Worm (Caenorhabditis elegans) whole organism, late embryonic: ENCODE data around the gene ace-3.

Source experiments
- C08G9.2 ChIP-seq: sonication (generic microtip); optimal IDR thresholded peaks from 2 replicates; lab custom pipeline; 2016; ENCODE audit warnings: mild to moderate bottlenecking, missing genetic modification characterization, moderate library complexity, missing compliant biosample characterization
- C38D4.7 ChIP-seq: fragments of 200-800 bp; sonication (Bioruptor generic); optimal IDR thresholded peaks from 2 replicates; lab custom pipeline; 2018; ENCODE audit warnings: mild to moderate bottlenecking, missing genetic modification characterization, moderate library complexity, missing compliant biosample characterization
- F13H6.1 ChIP-seq: sonication (generic microtip); optimal IDR thresholded peaks from 2 replicates; lab custom pipeline; 2016; ENCODE audit warnings: missing genetic modification characterization, missing compliant biosample characterization
- K09A11.1 ChIP-seq: sonication (generic microtip); optimal IDR thresholded peaks from 2 replicates; lab custom pipeline; 2017; ENCODE audit warnings: antibody characterized with exemption, mild to moderate bottlenecking, missing genetic modification characterization, missing compliant biosample characterization; ENCODE audit not compliant: insufficient read depth
- T23F11.4 ChIP-seq: fragments of 200-800 bp; sonication (Bioruptor generic); optimal IDR thresholded peaks from 2 replicates; lab custom pipeline; 2018; ENCODE audit warnings: mild to moderate bottlenecking, missing genetic modification characterization, missing compliant biosample characterization
- Y22D7AL.16 ChIP-seq: sonication (generic microtip); optimal IDR thresholded peaks from 2 replicates; lab custom pipeline; 2016; ENCODE audit warnings: missing genetic modification characterization, missing compliant biosample characterization
- ama-1 ChIP-seq: fragments of 150-350 bp; optimal IDR thresholded peaks from 2 replicates; lab custom pipeline; 2014
- ceh-14 ChIP-seq: sonication (generic microtip); optimal IDR thresholded peaks from 2 replicates; lab custom pipeline; 2016; ENCODE audit warnings: missing genotype, missing genetic modification characterization, missing compliant biosample characterization
- ceh-2 ChIP-seq: sonication (generic microtip); optimal IDR thresholded peaks from 2 replicates; lab custom pipeline; 2016; ENCODE audit warnings: missing genotype, missing genetic modification characterization, missing compliant biosample characterization
- ceh-22 ChIP-seq: sonication (generic microtip); optimal IDR thresholded peaks from 2 replicates; lab custom pipeline; 2017; ENCODE audit warnings: missing biosample characterization, missing genetic modification characterization
- ceh-24 ChIP-seq: sonication (generic microtip); optimal IDR thresholded peaks from 2 replicates; lab custom pipeline; 2016; ENCODE audit warnings: mild to moderate bottlenecking, missing genetic modification characterization, missing compliant biosample characterization
- ceh-30 ChIP-seq: fragments of 150-350 bp; optimal IDR thresholded peaks from 2 replicates; lab custom pipeline; 2014; ENCODE audit warnings: missing biosample characterization, missing genetic modification characterization
- ceh-31 ChIP-seq: sonication (generic microtip); optimal IDR thresholded peaks from 2 replicates; lab custom pipeline; 2016; ENCODE audit warnings: missing genetic modification characterization, missing compliant biosample characterization
- ceh-34 ChIP-seq: sonication (generic microtip); optimal IDR thresholded peaks from 2 replicates; lab custom pipeline; 2016; ENCODE audit warnings: mild to moderate bottlenecking, missing genetic modification characterization, missing compliant biosample characterization
- ceh-45 ChIP-seq: fragments of 200-800 bp; sonication (Bioruptor generic); IDR thresholded peaks from 2 replicates; pipeline ENCODE4 v1.3.6; 2022; ENCODE audit warnings: missing genetic modification reagents, missing genetic modification characterization, missing compliant biosample characterization
- ceh-48 ChIP-seq: sonication (generic microtip); optimal IDR thresholded peaks from 2 replicates; lab custom pipeline; 2016; ENCODE audit warnings: missing genetic modification characterization, inconsistent platforms, missing compliant biosample characterization
- ceh-9 ChIP-seq: sonication (generic microtip); optimal IDR thresholded peaks from 2 replicates; lab custom pipeline; 2016; ENCODE audit warnings: mild to moderate bottlenecking, missing genetic modification characterization, inconsistent platforms, missing compliant biosample characterization
- che-1 ChIP-seq: sonication (generic microtip); optimal IDR thresholded peaks from 2 replicates; lab custom pipeline; 2016; ENCODE audit warnings: mild to moderate bottlenecking, missing genetic modification characterization, missing compliant biosample characterization
- dmd-4 ChIP-seq: sonication (generic microtip); optimal IDR thresholded peaks from 2 replicates; lab custom pipeline; 2016; ENCODE audit warnings: borderline replicate concordance, missing genetic modification characterization, missing compliant biosample characterization
- elt-2 ChIP-seq: sonication (generic microtip); optimal IDR thresholded peaks from 2 replicates; lab custom pipeline; 2016; ENCODE audit warnings: missing genetic modification reagents, missing genetic modification characterization, missing compliant biosample characterization
- elt-4 ChIP-seq: sonication (generic microtip); optimal IDR thresholded peaks from 2 replicates; lab custom pipeline; 2016; ENCODE audit warnings: missing genetic modification characterization, missing compliant biosample characterization
- ets-4 ChIP-seq: sonication (generic microtip); optimal IDR thresholded peaks from 2 replicates; lab custom pipeline; 2016; ENCODE audit warnings: missing genetic modification characterization, missing compliant biosample characterization
- fax-1 ChIP-seq: sonication (generic microtip); optimal IDR thresholded peaks from 2 replicates; lab custom pipeline; 2016; ENCODE audit warnings: missing genotype, missing genetic modification characterization, missing compliant biosample characterization
- fkh-10 ChIP-seq: fragments of 150-350 bp; optimal IDR thresholded peaks from 2 replicates; lab custom pipeline; 2014; ENCODE audit warnings: missing biosample characterization, missing genetic modification reagents, missing genetic modification characterization
- fkh-6 ChIP-seq: sonication (generic microtip); optimal IDR thresholded peaks from 2 replicates; lab custom pipeline; 2016; ENCODE audit warnings: missing genetic modification characterization, missing compliant biosample characterization
- gmeb-2 ChIP-seq: sonication (generic microtip); optimal IDR thresholded peaks from 2 replicates; lab custom pipeline; 2016; ENCODE audit warnings: missing genetic modification characterization, inconsistent platforms, missing compliant biosample characterization
- hlh-13 ChIP-seq: fragments of 200-800 bp; sonication (Bioruptor generic); optimal IDR thresholded peaks from 2 replicates; lab custom pipeline; 2018; ENCODE audit warnings: mild to moderate bottlenecking, missing genetic modification characterization, missing compliant biosample characterization
- hlh-15 ChIP-seq: sonication (generic microtip); optimal IDR thresholded peaks from 2 replicates; lab custom pipeline; 2016; ENCODE audit warnings: missing genetic modification characterization, missing compliant biosample characterization
- hlh-30 ChIP-seq: sonication (generic microtip); optimal IDR thresholded peaks from 2 replicates; lab custom pipeline; 2017; ENCODE audit warnings: antibody characterized with exemption, missing genetic modification characterization, missing compliant biosample characterization; ENCODE audit not compliant: insufficient read depth
- hlh-6 ChIP-seq: sonication (generic microtip); optimal IDR thresholded peaks from 2 replicates; lab custom pipeline; 2016; ENCODE audit warnings: missing genotype, missing genetic modification characterization, missing compliant biosample characterization
- hlh-8 ChIP-seq: sonication (generic microtip); optimal IDR thresholded peaks from 2 replicates; lab custom pipeline; 2016; ENCODE audit warnings: missing genotype, missing genetic modification characterization, missing compliant biosample characterization
- lin-11 ChIP-seq: fragments of 200-800 bp; sonication (Bioruptor generic); optimal IDR thresholded peaks from 2 replicates; lab custom pipeline; 2018; ENCODE audit warnings: mild to moderate bottlenecking, missing genetic modification characterization, missing compliant biosample characterization
- madf-2 ChIP-seq: sonication (generic microtip); optimal IDR thresholded peaks from 2 replicates; lab custom pipeline; 2017; ENCODE audit warnings: missing genetic modification characterization, missing compliant biosample characterization
- mec-3 ChIP-seq: sonication (generic microtip); optimal IDR thresholded peaks from 2 replicates; lab custom pipeline; 2016; ENCODE audit warnings: borderline replicate concordance, missing genetic modification characterization, missing compliant biosample characterization
- nfya-1 ChIP-seq: sonication (generic microtip); optimal IDR thresholded peaks from 2 replicates; lab custom pipeline; 2017; ENCODE audit warnings: missing genetic modification characterization, mild to moderate bottlenecking, missing compliant biosample characterization, antibody characterized with exemption, moderate library complexity
- nhr-11 ChIP-seq: fragments of 150-350 bp; optimal IDR thresholded peaks from 2 replicates; lab custom pipeline; 2014; ENCODE audit warnings: missing biosample characterization, missing genetic modification characterization
- nhr-232 ChIP-seq: sonication (generic microtip); optimal IDR thresholded peaks from 2 replicates; lab custom pipeline; 2016; ENCODE audit warnings: missing genetic modification characterization, missing compliant biosample characterization
- pag-3 ChIP-seq: sonication (generic microtip); optimal IDR thresholded peaks from 2 replicates; lab custom pipeline; 2016; ENCODE audit warnings: missing compliant biosample characterization, missing genetic modification characterization, borderline replicate concordance
- pat-9 ChIP-seq: fragments of 200-800 bp; sonication (Bioruptor generic); optimal IDR thresholded peaks from 2 replicates; lab custom pipeline; 2018; ENCODE audit warnings: mild to moderate bottlenecking, missing genetic modification characterization, moderate library complexity, missing compliant biosample characterization
- pax-1 ChIP-seq: fragments of 150-350 bp; optimal IDR thresholded peaks from 2 replicates; lab custom pipeline; 2014; ENCODE audit warnings: missing biosample characterization, missing genetic modification characterization
- pqm-1 ChIP-seq: sonication (generic microtip); optimal IDR thresholded peaks from 2 replicates; lab custom pipeline; 2016; ENCODE audit warnings: missing genetic modification characterization, missing compliant biosample characterization
- pros-1 ChIP-seq: fragments of 150-350 bp; optimal IDR thresholded peaks from 2 replicates; lab custom pipeline; 2014; ENCODE audit warnings: missing biosample characterization, missing genetic modification reagents, missing genetic modification characterization
- ref-2 ChIP-seq: sonication (generic microtip); optimal IDR thresholded peaks from 2 replicates; lab custom pipeline; 2016; ENCODE audit warnings: missing genetic modification characterization, missing compliant biosample characterization
- sdc-2 ChIP-seq: sonication (generic microtip); optimal IDR thresholded peaks from 2 replicates; lab custom pipeline; 2016; ENCODE audit warnings: missing genotype, missing genetic modification characterization, missing compliant biosample characterization
- sox-2 ChIP-seq: fragments of 200-800 bp; sonication (Bioruptor generic); IDR thresholded peaks from 2 replicates; pipeline ENCODE4 v1.3.6; 2022; ENCODE audit warnings: missing genetic modification reagents, missing genetic modification characterization, missing compliant biosample characterization
- ttx-3 ChIP-seq: sonication (generic microtip); optimal IDR thresholded peaks from 2 replicates; lab custom pipeline; 2016; ENCODE audit warnings: missing genetic modification reagents, missing genetic modification characterization, missing compliant biosample characterization
- unc-3 ChIP-seq, 2 experiments: fragments of 200-800 bp in 1 of 2; sonication (Bioruptor generic) in 1 of 2; sonication (generic microtip) in 1 of 2; conservative IDR thresholded peaks in 1 of 2; optimal IDR thresholded peaks in 1 of 2; 2 replicates each; pipeline versions ENCODE4 v1.3.6 to Lab custom; 2016 to 2022; ENCODE audit warnings: missing compliant biosample characterization in 2 of 2, missing genetic modification characterization in 2 of 2, missing genetic modification reagents in 1 of 2
- unc-42 ChIP-seq: sonication (generic microtip); optimal IDR thresholded peaks from 2 replicates; lab custom pipeline; 2016; ENCODE audit warnings: missing genotype, missing genetic modification characterization, missing compliant biosample characterization
- unc-55 ChIP-seq: sonication (generic microtip); optimal IDR thresholded peaks from 2 replicates; lab custom pipeline; 2017; ENCODE audit warnings: missing biosample characterization, missing genetic modification reagents, missing genetic modification characterization
- unc-86 ChIP-seq: sonication (generic microtip); optimal IDR thresholded peaks from 2 replicates; lab custom pipeline; 2016; ENCODE audit warnings: missing genetic modification characterization, missing compliant biosample characterization
- zip-5 ChIP-seq: sonication (generic microtip); optimal IDR thresholded peaks from 2 replicates; lab custom pipeline; 2016; ENCODE audit warnings: missing genetic modification characterization, missing compliant biosample characterization
- ztf-16 ChIP-seq: sonication (generic microtip); optimal IDR thresholded peaks from 2 replicates; lab custom pipeline; 2017; ENCODE audit warnings: missing genetic modification characterization, missing compliant biosample characterization

Gene ace-3

ce11 chrII:14247748-14248502 lies 42.5 kb downstream of the ace-3 start:
- TF ChIP-seq sox-2 (GFP tag; lab: Robert Waterston, UW) (peak; percentile 74), Y22D7AL.16 (tag; lab: Kevin White, UChicago) (no peak), ztf-16 (tag; lab: Kevin White, UChicago) (no peak), zip-5 (tag; lab: Kevin White, UChicago) (no peak), K09A11.1 (tag; lab: Kevin White, UChicago) (no peak), ceh-22 (no peak), pax-1 (tag; lab: Kevin White, UChicago) (no peak), lin-11 (no peak), ttx-3 (tag; lab: Kevin White, UChicago) (no peak), unc-42 (tag; lab: Kevin White, UChicago) (no peak), nhr-232 (tag; lab: Kevin White, UChicago) (peak; percentile 19), ceh-2 (tag; lab: Kevin White, UChicago) (peak; percentile 16), hlh-8 (no peak), sdc-2 (tag; lab: Kevin White, UChicago) (peak; percentile 5), hlh-6 (peak; percentile 63), ref-2 (peak; percentile 86), pqm-1 (tag; lab: Kevin White, UChicago) (no peak), che-1 (tag; lab: Kevin White, UChicago) (no peak), C38D4.7 (GFP tag; lab: Kevin White, UChicago) (no peak), ceh-14 (tag; lab: Kevin White, UChicago) (no peak), ets-4 (tag; lab: Kevin White, UChicago) (no peak), unc-3 (GFP tag; conservative IDR thresholded peaks at IDR 0.05; lab: Robert Waterston, UW) (no peak), unc-3 (tag; optimal IDR thresholded peaks at IDR 0.05; lab: Kevin White, UChicago) (no peak), F13H6.1 (no peak), unc-86 (tag; lab: Kevin White, UChicago) (no peak), ceh-31 (tag; lab: Kevin White, UChicago) (peak; percentile 36), ceh-34 (tag; lab: Kevin White, UChicago) (peak; percentile 2), C08G9.2 (tag; lab: Kevin White, UChicago) (no peak), hlh-13 (GFP tag; lab: Kevin White, UChicago) (no peak), unc-55 (GFP tag; lab: Kevin White, UChicago) (peak; percentile 6), pat-9 (no peak), mec-3 (no peak), ceh-9 (tag; lab: Kevin White, UChicago) (no peak), elt-2 (tag; lab: Kevin White, UChicago) (peak; percentile 35), fkh-6 (tag; lab: Kevin White, UChicago) (no peak), T23F11.4 (GFP tag; lab: Kevin White, UChicago) (no peak), pros-1 (tag; lab: Kevin White, UChicago) (no peak), hlh-30 (tag; lab: Kevin White, UChicago) (peak; percentile 46), ceh-45 (GFP tag; lab: Robert Waterston, UW) (0 out of 2 replicates have a peak, but pooled peaks have one; percentile 27), fax-1 (tag; lab: Kevin White, UChicago) (no peak), hlh-15 (tag; lab: Kevin White, UChicago) (no peak), nfya-1 (tag; lab: Kevin White, UChicago) (peak; percentile 44), pag-3 (tag; lab: Kevin White, UChicago) (no peak), ceh-30 (tag; lab: Kevin White, UChicago) (no peak), ceh-48 (tag; lab: Kevin White, UChicago) (no peak), elt-4 (no peak), nhr-11 (tag; lab: Kevin White, UChicago) (no peak), ama-1 (no peak), madf-2 (tag; lab: Kevin White, UChicago) (peak; percentile 91), ceh-24 (tag; lab: Kevin White, UChicago) (no peak), gmeb-2 (tag; lab: Kevin White, UChicago) (no peak), fkh-10 (GFP tag; lab: Kevin White, UChicago) (no peak), dmd-4 (no peak)
